Fruit fly (Drosophila melanogaster): ENCODE data around the gene Vsp37A.

Gene Vsp37A

dm6 chrX:621132-621555 is at the start of gene Vsp37A, which contains the start of gene CG13365:
Gene Vsp37A, plus strand, starts transcription at chrX:621530.
Gene CG13365, minus strand, starts transcription at chrX:621215.
- TF ChIP-seq CG17801 (GFP tag; optimal IDR thresholded peaks at IDR 0.05; ENCODE audit: partially characterized antibody): peak; percentile 5

- no peak for TF ChIP-seq CG17801 (GFP tag; optimal IDR thresholded peaks at IDR 0.05; ENCODE audit: partially characterized antibody)
These were observed 40.7 kb upstream of the Vsp37A start for dm6 chrX:580635-581034.

dm6 chrX:581825-582224 is 39.5 kb upstream of the Vsp37A start, which contains the start of gene vnd:
Gene vnd, plus strand, starts transcription at chrX:582121.
- TF ChIP-seq CG17801 (GFP tag; optimal IDR thresholded peaks at IDR 0.05; ENCODE audit: partially characterized antibody): no peak

- TF ChIP-seq CG17801 (GFP tag; optimal IDR thresholded peaks at IDR 0.05; ENCODE audit: partially characterized antibody): no peak
These were observed 32.4 kb upstream of the Vsp37A start for dm6 chrX:588941-589340.

dm6 chrX:590479-590878 is 30.9 kb upstream of the Vsp37A start:
- no peak for TF ChIP-seq CG17801 (GFP tag; optimal IDR thresholded peaks at IDR 0.05; ENCODE audit: partially characterized antibody)

dm6 chrX:592588-593288 is 28.6 kb upstream of the Vsp37A start:
- no peak for TF ChIP-seq CG17801 (GFP tag; optimal IDR thresholded peaks at IDR 0.05; ENCODE audit: partially characterized antibody)

- no peak for TF ChIP-seq CG17801 (GFP tag; optimal IDR thresholded peaks at IDR 0.05; ENCODE audit: partially characterized antibody)
These were observed 24.3 kb upstream of the Vsp37A start for dm6 chrX:597057-597456.

dm6 chrX:598322-599057 is 22.8 kb upstream of the Vsp37A start:
- no peak for TF ChIP-seq CG17801 (GFP tag; optimal IDR thresholded peaks at IDR 0.05; ENCODE audit: partially characterized antibody)

- TF ChIP-seq CG17801 (GFP tag; optimal IDR thresholded peaks at IDR 0.05; ENCODE audit: partially characterized antibody): no peak
These were observed 21.6 kb upstream of the Vsp37A start for dm6 chrX:599727-600126.

dm6 chrX:601984-602383 is 19.3 kb upstream of the Vsp37A start:
- no peak for TF ChIP-seq CG17801 (GFP tag; optimal IDR thresholded peaks at IDR 0.05; ENCODE audit: partially characterized antibody)

- no peak for TF ChIP-seq CG17801 (GFP tag; optimal IDR thresholded peaks at IDR 0.05; ENCODE audit: partially characterized antibody)
These were observed 11.3 kb upstream of the Vsp37A start for dm6 chrX:610048-610447.

- no peak for TF ChIP-seq CG17801 (GFP tag; optimal IDR thresholded peaks at IDR 0.05; ENCODE audit: partially characterized antibody)
These were observed 4.4 kb upstream of the Vsp37A start for dm6 chrX:616761-617476.

dm6 chrX:617477-617795 is 3.9 kb upstream of the Vsp37A start:
- TF ChIP-seq CG17801 (GFP tag; optimal IDR thresholded peaks at IDR 0.05; ENCODE audit: partially characterized antibody): no peak

- TF ChIP-seq CG17801 (GFP tag; optimal IDR thresholded peaks at IDR 0.05; ENCODE audit: partially characterized antibody): peak; percentile 48
These were observed 2.7 kb upstream of the Vsp37A start for dm6 chrX:618583-618982.

dm6 chrX:619220-620101 is 1.9 kb upstream of the Vsp37A start:
- TF ChIP-seq CG17801 (GFP tag; optimal IDR thresholded peaks at IDR 0.05; ENCODE audit: partially characterized antibody): no peak

Measured in ovary, adult (tissue).